Worm (Caenorhabditis elegans) whole organism, young adult: ENCODE data around the gene Y41C4A.22.

ENCODE experiments used
- B0035.1 ChIP-seq: sonication (generic microtip); optimal IDR thresholded peaks from 2 replicates; lab custom pipeline; 2016; ENCODE audit warnings: missing genetic modification characterization, mild to moderate bottlenecking, missing compliant biosample characterization, missing genotype, missing genetic modification reagents
- D2030.7 ChIP-seq: fragments of 200-800 bp; sonication (Bioruptor generic); IDR thresholded peaks from 2 replicates; pipeline ENCODE4 v1.3.6; 2022; ENCODE audit warnings: missing genetic modification reagents, missing genetic modification characterization, missing compliant biosample characterization
- F39B2.1 ChIP-seq: fragments of 200-800 bp; sonication (Bioruptor generic); IDR thresholded peaks from 2 replicates; pipeline ENCODE4 v1.3.6; 2022; ENCODE audit warnings: missing genetic modification reagents, missing genetic modification characterization, missing compliant biosample characterization
- F49E8.2 ChIP-seq: sonication (generic microtip); optimal IDR thresholded peaks from 3 replicates; lab custom pipeline; 2017; ENCODE audit warnings: missing genetic modification characterization, mild to moderate bottlenecking, missing compliant biosample characterization, antibody characterized with exemption, moderate library complexity; ENCODE audit not compliant: insufficient read depth
- K12H6.12 ChIP-seq: fragments of 200-800 bp; sonication (Bioruptor generic); optimal IDR thresholded peaks from 2 replicates; lab custom pipeline; 2018; ENCODE audit warnings: mild to moderate bottlenecking, missing genetic modification characterization, missing compliant biosample characterization
- T07F8.4 ChIP-seq: sonication (generic microtip); optimal IDR thresholded peaks from 2 replicates; lab custom pipeline; 2016; ENCODE audit warnings: mild to moderate bottlenecking, missing genetic modification characterization, moderate library complexity, missing compliant biosample characterization
- Y53F4B.3 ChIP-seq: fragments of 200-800 bp; sonication (Bioruptor generic); IDR thresholded peaks from 2 replicates; pipeline ENCODE4 v1.3.6; 2022; ENCODE audit warnings: missing genetic modification reagents, missing genetic modification characterization, missing compliant biosample characterization
- Y53G8AR.9 ChIP-seq: fragments of 200-800 bp; sonication (Bioruptor generic); conservative IDR thresholded peaks from 2 replicates; pipeline ENCODE4 v1.3.6; 2022; ENCODE audit warnings: missing genetic modification reagents, missing genetic modification characterization, missing compliant biosample characterization
- Y79H2A.3 ChIP-seq: fragments of 200-800 bp; sonication (Bioruptor generic); conservative IDR thresholded peaks from 2 replicates; pipeline ENCODE4 v1.3.6; 2022; ENCODE audit warnings: missing genetic modification reagents, missing genetic modification characterization, missing compliant biosample characterization
- Y95B8A.8 ChIP-seq: fragments of 200-800 bp; sonication (Bioruptor generic); IDR thresholded peaks from 2 replicates; pipeline ENCODE4 v1.3.6; 2022; ENCODE audit warnings: missing genetic modification reagents, missing genetic modification characterization, missing compliant biosample characterization
- ZK185.1 ChIP-seq: sonication (generic microtip); optimal IDR thresholded peaks from 2 replicates; lab custom pipeline; 2016; ENCODE audit warnings: mild to moderate bottlenecking, missing genetic modification characterization, missing compliant biosample characterization; ENCODE audit not compliant: poor library complexity, severe bottlenecking
- aptf-2 ChIP-seq: fragments of 200-800 bp; sonication (Bioruptor generic); conservative IDR thresholded peaks from 2 replicates; pipeline ENCODE4 v1.3.6; 2022; ENCODE audit warnings: missing genetic modification reagents, missing genetic modification characterization, missing compliant biosample characterization
- ccch-3 ChIP-seq: fragments of 200-800 bp; sonication (Bioruptor generic); optimal IDR thresholded peaks from 2 replicates; lab custom pipeline; 2018; ENCODE audit warnings: mild to moderate bottlenecking, missing genetic modification characterization, missing compliant biosample characterization
- cebp-1 ChIP-seq, 2 experiments: fragments of 200-800 bp in 1 of 2; sonication (Bioruptor generic) in 1 of 2; sonication (generic microtip) in 1 of 2; IDR thresholded peaks in 1 of 2; optimal IDR thresholded peaks in 1 of 2; 2 replicates each; pipeline versions ENCODE4 v1.3.6 to Lab custom; 2017 to 2022; ENCODE audit warnings: missing compliant biosample characterization in 2 of 2, missing genetic modification characterization in 2 of 2, mild to moderate bottlenecking in 1 of 2, missing genetic modification reagents in 1 of 2, moderate library complexity in 1 of 2
- cebp-2 ChIP-seq: fragments of 200-800 bp; sonication (Bioruptor generic); IDR thresholded peaks from 2 replicates; pipeline ENCODE4 v1.3.6; 2022; ENCODE audit warnings: missing genetic modification characterization, missing compliant biosample characterization
- ceh-27 ChIP-seq: fragments of 200-800 bp; sonication (Bioruptor generic); optimal IDR thresholded peaks from 2 replicates; lab custom pipeline; 2018; ENCODE audit warnings: mild to moderate bottlenecking, missing genetic modification characterization, moderate library complexity, missing compliant biosample characterization
- ceh-58 ChIP-seq: fragments of 200-800 bp; sonication (Bioruptor generic); IDR thresholded peaks from 2 replicates; pipeline ENCODE4 v1.3.6; 2022; ENCODE audit warnings: missing genetic modification characterization, missing compliant biosample characterization
- chd-7 ChIP-seq: sonication (generic microtip); optimal IDR thresholded peaks from 2 replicates; lab custom pipeline; 2016; ENCODE audit warnings: mild to moderate bottlenecking, missing genetic modification characterization, moderate library complexity, missing compliant biosample characterization
- dox-1 ChIP-seq: fragments of 200-800 bp; sonication (Bioruptor generic); IDR thresholded peaks from 2 replicates; pipeline ENCODE4 v1.3.6; 2022; ENCODE audit warnings: missing genetic modification reagents, missing genetic modification characterization, missing compliant biosample characterization
- dpff-1 ChIP-seq: sonication (generic microtip); optimal IDR thresholded peaks from 2 replicates; lab custom pipeline; 2017; ENCODE audit warnings: mild to moderate bottlenecking, missing genetic modification characterization, missing compliant biosample characterization
- dpl-1 ChIP-seq: fragments of 150-350 bp; optimal IDR thresholded peaks from 2 replicates; lab custom pipeline; 2014; ENCODE audit warnings: missing biosample characterization, missing genetic modification reagents, missing genetic modification characterization
- egl-44 ChIP-seq: fragments of 200-800 bp; sonication (Bioruptor generic); IDR thresholded peaks from 2 replicates; pipeline ENCODE4 v1.3.6; 2022; ENCODE audit warnings: missing genetic modification reagents, missing genetic modification characterization, missing compliant biosample characterization
- egrh-3 ChIP-seq: fragments of 200-800 bp; sonication (Bioruptor generic); IDR thresholded peaks from 2 replicates; pipeline ENCODE4 v1.3.6; 2022; ENCODE audit warnings: missing genetic modification reagents, missing genetic modification characterization, missing compliant biosample characterization
- gei-17 ChIP-seq: fragments of 200-800 bp; sonication (Bioruptor generic); optimal IDR thresholded peaks from 2 replicates; lab custom pipeline; 2018; ENCODE audit warnings: mild to moderate bottlenecking, missing genetic modification characterization, missing compliant biosample characterization
- hmg-20 ChIP-seq: fragments of 200-800 bp; sonication (Bioruptor generic); IDR thresholded peaks from 2 replicates; pipeline ENCODE4 v1.3.6; 2022; ENCODE audit warnings: missing genetic modification reagents, missing genetic modification characterization, missing compliant biosample characterization
- let-607 ChIP-seq, 2 experiments: fragments of 200-800 bp in 1 of 2; sonication (Bioruptor generic) in 1 of 2; sonication (generic microtip) in 1 of 2; optimal IDR thresholded peaks; 2 replicates each; lab custom pipeline; 2016 to 2018; ENCODE audit warnings: mild to moderate bottlenecking in 2 of 2, missing compliant biosample characterization in 2 of 2, missing genetic modification characterization in 2 of 2, moderate library complexity in 2 of 2, missing genotype in 1 of 2
- lin-35 ChIP-seq, 3 experiments: fragments of 150-350 bp in 2 of 3; sonication (generic microtip) in 1 of 3; optimal IDR thresholded peaks; 2 replicates each; lab custom pipeline; 2014 to 2018; ENCODE audit warnings: missing biosample characterization in 3 of 3, missing genetic modification characterization in 3 of 3, missing genetic modification reagents in 3 of 3
- lin-54 ChIP-seq: fragments of 200-800 bp; sonication (Bioruptor generic); optimal IDR thresholded peaks from 2 replicates; lab custom pipeline; 2018; ENCODE audit warnings: mild to moderate bottlenecking, missing genetic modification characterization, missing compliant biosample characterization
- madf-10 ChIP-seq: sonication (generic microtip); optimal IDR thresholded peaks from 2 replicates; lab custom pipeline; 2016; ENCODE audit warnings: mild to moderate bottlenecking, missing genetic modification characterization, missing compliant biosample characterization
- madf-3 ChIP-seq: fragments of 200-800 bp; sonication (Bioruptor generic); IDR thresholded peaks from 2 replicates; pipeline ENCODE4 v1.3.6; 2022; ENCODE audit warnings: missing genetic modification reagents, missing genetic modification characterization, missing compliant biosample characterization
- madf-8 ChIP-seq: fragments of 200-800 bp; sonication (Bioruptor generic); conservative IDR thresholded peaks from 2 replicates; pipeline ENCODE4 v1.3.6; 2022; ENCODE audit warnings: missing genetic modification reagents, missing genetic modification characterization, missing compliant biosample characterization
- mcd-1 ChIP-seq: fragments of 200-800 bp; sonication (Bioruptor generic); IDR thresholded peaks from 2 replicates; pipeline ENCODE4 v1.3.6; 2022; ENCODE audit warnings: missing genetic modification reagents, missing genetic modification characterization, missing compliant biosample characterization
- mel-28 ChIP-seq: sonication (generic microtip); optimal IDR thresholded peaks from 2 replicates; lab custom pipeline; 2016; ENCODE audit warnings: borderline replicate concordance, mild to moderate bottlenecking, missing genetic modification characterization, missing compliant biosample characterization
- nhr-120 ChIP-seq: fragments of 200-800 bp; sonication (Bioruptor generic); IDR thresholded peaks from 2 replicates; pipeline ENCODE4 v1.3.6; 2022; ENCODE audit warnings: missing genetic modification characterization, missing compliant biosample characterization
- nhr-80 ChIP-seq: sonication (generic microtip); optimal IDR thresholded peaks from 2 replicates; lab custom pipeline; 2016; ENCODE audit warnings: missing genetic modification characterization, missing compliant biosample characterization
- rcor-1 ChIP-seq: fragments of 200-800 bp; sonication (Bioruptor generic); IDR thresholded peaks from 2 replicates; pipeline ENCODE4 v1.3.6; 2022; ENCODE audit warnings: missing genetic modification reagents, missing genetic modification characterization, missing compliant biosample characterization
- repo-1 ChIP-seq: sonication (generic microtip); optimal IDR thresholded peaks from 2 replicates; lab custom pipeline; 2017; ENCODE audit warnings: mild to moderate bottlenecking, missing genetic modification characterization, missing compliant biosample characterization
- sdz-38 ChIP-seq: sonication (generic microtip); optimal IDR thresholded peaks from 2 replicates; lab custom pipeline; 2016; ENCODE audit warnings: missing genotype, missing genetic modification characterization, missing compliant biosample characterization
- sea-2 ChIP-seq: fragments of 200-800 bp; sonication (Bioruptor generic); IDR thresholded peaks from 2 replicates; pipeline ENCODE4 v1.3.6; 2022; ENCODE audit warnings: missing genetic modification characterization, missing compliant biosample characterization
- snpc-1.3 ChIP-seq: sonication (generic microtip); optimal IDR thresholded peaks from 2 replicates; lab custom pipeline; 2017; ENCODE audit warnings: missing genetic modification characterization, mild to moderate bottlenecking, missing compliant biosample characterization, antibody characterized with exemption, moderate library complexity, missing genotype, missing genetic modification reagents; ENCODE audit not compliant: insufficient read depth
- snpc-3.4 ChIP-seq: sonication (generic microtip); optimal IDR thresholded peaks from 2 replicates; lab custom pipeline; 2017; ENCODE audit warnings: missing genetic modification characterization, mild to moderate bottlenecking, missing compliant biosample characterization, antibody characterized with exemption, moderate library complexity, missing genotype, missing genetic modification reagents
- somi-1 ChIP-seq: fragments of 200-800 bp; sonication (Bioruptor generic); optimal IDR thresholded peaks from 2 replicates; lab custom pipeline; 2018; ENCODE audit warnings: mild to moderate bottlenecking, missing genetic modification characterization, missing compliant biosample characterization
- tbp1 ChIP-seq: fragments of 200-800 bp; sonication (Bioruptor generic); optimal IDR thresholded peaks from 2 replicates; lab custom pipeline; 2018; ENCODE audit warnings: mild to moderate bottlenecking, missing genetic modification characterization, missing compliant biosample characterization
- xnd-1 ChIP-seq: sonication (generic microtip); optimal IDR thresholded peaks from 2 replicates; lab custom pipeline; 2016; ENCODE audit warnings: missing genotype, missing genetic modification reagents, missing genetic modification characterization, missing compliant biosample characterization
- zfh-2 ChIP-seq: fragments of 200-800 bp; sonication (Bioruptor generic); conservative IDR thresholded peaks from 2 replicates; pipeline ENCODE4 v1.3.6; 2022; ENCODE audit warnings: missing genetic modification reagents, missing genetic modification characterization, missing compliant biosample characterization
- ztf-26 ChIP-seq: sonication (generic microtip); optimal IDR thresholded peaks from 2 replicates; lab custom pipeline; 2017; ENCODE audit warnings: missing genetic modification characterization, missing compliant biosample characterization
- ztf-6 ChIP-seq: fragments of 200-800 bp; sonication (Bioruptor generic); IDR thresholded peaks from 2 replicates; pipeline ENCODE4 v1.3.6; 2022; ENCODE audit warnings: missing genetic modification reagents, missing genetic modification characterization, missing compliant biosample characterization

Y41C4A.22 gene

ce11 chrIII:11657185-11657817, 37.8 kb upstream of the Y41C4A.22 start, which contains the start of gene crh-1 (continued):
- TF ChIP-seq K12H6.12 (no peak), egl-44 (no peak), snpc-3.4 (tag; lab: Kevin White, UChicago) (peak; percentile 3), let-607 (tag; optimal IDR thresholded peaks at IDR 0.05; lab: Kevin White, UChicago) (peak in 1 of 2 experiments; percentile 17), B0035.1 (no peak), lin-54 (GFP tag; lab: Kevin White, UChicago) (peak; percentile 70), dpff-1 (tag; lab: Kevin White, UChicago) (no peak), aptf-2 (GFP tag; lab: Robert Waterston, UW) (no peak), gei-17 (peak; percentile 33), ceh-27 (GFP tag; lab: Kevin White, UChicago) (no peak), Y79H2A.3 (GFP tag; lab: Robert Waterston, UW) (no peak), D2030.7 (GFP tag; lab: Robert Waterston, UW) (peak; percentile 57), egrh-3 (no peak), ztf-26 (peak; percentile 52), cebp-1 (GFP tag; IDR thresholded peaks at IDR 0.05; lab: Robert Waterston, UW) (no peak), cebp-1 (tag; optimal IDR thresholded peaks at IDR 0.05; lab: Kevin White, UChicago) (peak; percentile 7), T07F8.4 (tag; lab: Kevin White, UChicago) (no peak), rcor-1 (peak; percentile 46; the same call in 1 of the 2 replicates), ceh-58 (GFP tag; lab: Robert Waterston, UW) (no peak), somi-1 (no peak), sea-2 (GFP tag; lab: Robert Waterston, UW) (no peak), dox-1 (GFP tag; lab: Robert Waterston, UW) (peak; percentile 78), F39B2.1 (GFP tag; lab: Robert Waterston, UW) (no peak), repo-1 (no peak), tbp1 (GFP tag; lab: Kevin White, UChicago) (peak; percentile 57), madf-8 (GFP tag; lab: Robert Waterston, UW) (0 out of 2 replicates have a peak, but pooled peaks have one; percentile 29), lin-35 (GFP tag; optimal IDR thresholded peaks at IDR 0.05; lab: Kevin White, UChicago) (peak in 1 of 3 experiments; percentile 4), nhr-80 (tag; lab: Kevin White, UChicago) (peak; percentile 42), Y53F4B.3 (GFP tag; lab: Robert Waterston, UW) (no peak), chd-7 (no peak), Y53G8AR.9 (GFP tag; lab: Robert Waterston, UW) (no peak; the same call in 1 of the 2 replicates), Y95B8A.8 (no peak), xnd-1 (tag; lab: Kevin White, UChicago) (peak; percentile 42), mel-28 (tag; lab: Kevin White, UChicago) (no peak), dpl-1 (GFP tag; lab: Kevin White, UChicago) (no peak), ZK185.1 (no peak), F49E8.2 (tag; lab: Kevin White, UChicago) (no peak), mcd-1 (GFP tag; lab: Robert Waterston, UW) (peak; percentile 75), ccch-3 (GFP tag; lab: Kevin White, UChicago) (no peak), ztf-6 (GFP tag; lab: Robert Waterston, UW) (no peak), hmg-20 (0 out of 2 replicates have a peak, but pooled peaks have one; percentile 49), zfh-2 (GFP tag; lab: Robert Waterston, UW) (no peak), madf-3 (GFP tag; lab: Robert Waterston, UW) (no peak), madf-10 (tag; lab: Kevin White, UChicago) (no peak), sdz-38 (tag; lab: Kevin White, UChicago) (no peak), nhr-120 (no peak), cebp-2 (GFP tag; lab: Robert Waterston, UW) (no peak), snpc-1.3 (tag; lab: Kevin White, UChicago) (peak; percentile 56)
